Worm (Caenorhabditis elegans) whole organism, L2 larva: ENCODE measurements around the gene scvp-1.

Experiments used
- C34F6.9 ChIP-seq: fragments of 150-350 bp; optimal IDR thresholded peaks from 2 replicates; lab custom pipeline; 2014; ENCODE audit warnings: missing biosample characterization, missing genetic modification characterization
- F13H6.1 ChIP-seq: sonication (generic microtip); optimal IDR thresholded peaks from 2 replicates; lab custom pipeline; 2016; ENCODE audit warnings: missing genetic modification characterization, missing compliant biosample characterization
- R02D3.7 ChIP-seq: fragments of 150-350 bp; optimal IDR thresholded peaks from 2 replicates; lab custom pipeline; 2014; ENCODE audit warnings: missing biosample characterization, missing genetic modification characterization
- ZK546.5 ChIP-seq: sonication (generic microtip); optimal IDR thresholded peaks from 2 replicates; lab custom pipeline; 2017; ENCODE audit warnings: missing biosample characterization, missing genetic modification characterization
- aly-2 ChIP-seq: fragments of 150-350 bp; optimal IDR thresholded peaks from 2 replicates; lab custom pipeline; 2014; ENCODE audit warnings: missing biosample characterization, missing genetic modification characterization
- blmp-1 ChIP-seq: sonication (generic microtip); optimal IDR thresholded peaks from 2 replicates; lab custom pipeline; 2017; ENCODE audit warnings: missing genetic modification characterization, mild to moderate bottlenecking, missing compliant biosample characterization, antibody characterized with exemption, moderate library complexity; ENCODE audit not compliant: insufficient read depth
- ceh-16 ChIP-seq: fragments of 150-350 bp; optimal IDR thresholded peaks from 2 replicates; lab custom pipeline; 2014; ENCODE audit warnings: missing biosample characterization, missing genetic modification characterization
- egl-27 ChIP-seq: sonication (generic microtip); optimal IDR thresholded peaks from 3 replicates; lab custom pipeline; 2017; ENCODE audit warnings: missing biosample characterization, missing genetic modification reagents, missing genetic modification characterization
- elt-1 ChIP-seq: fragments of 150-350 bp; optimal IDR thresholded peaks from 2 replicates; lab custom pipeline; 2014; ENCODE audit warnings: missing biosample characterization, missing genetic modification characterization
- elt-3 ChIP-seq: sonication (generic microtip); optimal IDR thresholded peaks from 2 replicates; lab custom pipeline; 2017; ENCODE audit warnings: missing biosample characterization, missing genetic modification characterization
- lin-11 ChIP-seq: fragments of 150-350 bp; sonication (generic microtip); optimal IDR thresholded peaks from 2 replicates; lab custom pipeline; 2014; ENCODE audit warnings: missing biosample characterization, missing genetic modification characterization, inconsistent platforms, mixed read lengths
- lin-13 ChIP-seq: fragments of 150-350 bp; optimal IDR thresholded peaks from 2 replicates; lab custom pipeline; 2014; ENCODE audit warnings: missing biosample characterization, missing genetic modification reagents, missing genetic modification characterization
- lin-39 ChIP-seq: fragments of 150-350 bp; optimal IDR thresholded peaks from 2 replicates; lab custom pipeline; 2014; ENCODE audit warnings: missing biosample characterization, missing genetic modification reagents, missing genetic modification characterization
- lsy-2 ChIP-seq, 2 experiments: fragments of 150-350 bp in 1 of 2; sonication (generic microtip) in 1 of 2; optimal IDR thresholded peaks; 2 replicates each; lab custom pipeline; 2014 to 2017; ENCODE audit warnings: missing biosample characterization in 2 of 2, missing genetic modification characterization in 2 of 2
- mbf-1 ChIP-seq: sonication (generic microtip); optimal IDR thresholded peaks from 2 replicates; lab custom pipeline; 2017; ENCODE audit warnings: missing biosample characterization, missing genetic modification characterization
- mdl-1 ChIP-seq, 2 experiments: fragments of 150-350 bp in 1 of 2; sonication (generic microtip) in 1 of 2; optimal IDR thresholded peaks; 2 replicates each; lab custom pipeline; 2017; ENCODE audit warnings: missing biosample characterization in 2 of 2, missing genetic modification characterization in 2 of 2
- nhr-11 ChIP-seq: fragments of 150-350 bp; optimal IDR thresholded peaks from 2 replicates; lab custom pipeline; 2014; ENCODE audit warnings: missing biosample characterization, missing genetic modification characterization
- nhr-12 ChIP-seq: fragments of 150-350 bp; optimal IDR thresholded peaks from 2 replicates; lab custom pipeline; 2014; ENCODE audit warnings: missing biosample characterization, missing genetic modification characterization
- nhr-129 ChIP-seq: fragments of 150-350 bp; optimal IDR thresholded peaks from 2 replicates; lab custom pipeline; 2014; ENCODE audit warnings: missing biosample characterization, missing genetic modification characterization
- nhr-21 ChIP-seq: fragments of 150-350 bp; optimal IDR thresholded peaks from 2 replicates; lab custom pipeline; 2014; ENCODE audit warnings: missing biosample characterization, missing genetic modification characterization
- nhr-237 ChIP-seq: fragments of 150-350 bp; optimal IDR thresholded peaks from 2 replicates; lab custom pipeline; 2014; ENCODE audit warnings: missing biosample characterization, missing genetic modification characterization
- nhr-25 ChIP-seq: fragments of 150-350 bp; sonication (generic microtip); optimal IDR thresholded peaks from 3 replicates; lab custom pipeline; 2014; ENCODE audit warnings: missing biosample characterization, missing genetic modification characterization
- nhr-6 ChIP-seq: fragments of 150-350 bp; optimal IDR thresholded peaks from 2 replicates; lab custom pipeline; 2014; ENCODE audit warnings: missing biosample characterization, missing genetic modification characterization
- nhr-77 ChIP-seq: fragments of 150-350 bp; optimal IDR thresholded peaks from 2 replicates; lab custom pipeline; 2014; ENCODE audit warnings: missing biosample characterization, missing genetic modification characterization
- peb-1 ChIP-seq: fragments of 150-350 bp; optimal IDR thresholded peaks from 2 replicates; lab custom pipeline; 2014; ENCODE audit warnings: missing biosample characterization, missing genetic modification characterization
- skn-1 ChIP-seq: sonication (generic microtip); optimal IDR thresholded peaks from 2 replicates; lab custom pipeline; 2017; ENCODE audit warnings: missing biosample characterization, missing genetic modification characterization
- sma-9 ChIP-seq, 2 experiments: fragments of 150-350 bp in 1 of 2; sonication (generic microtip) in 1 of 2; optimal IDR thresholded peaks; 2 replicates each; lab custom pipeline; 2014 to 2016; ENCODE audit warnings: missing genetic modification characterization in 2 of 2, mild to moderate bottlenecking in 1 of 2, missing biosample characterization in 1 of 2, missing compliant biosample characterization in 1 of 2, missing genetic modification reagents in 1 of 2, moderate library complexity in 1 of 2
- snpc-4 ChIP-seq: fragments of 150-350 bp; optimal IDR thresholded peaks from 2 replicates; lab custom pipeline; 2014; ENCODE audit warnings: missing biosample characterization, missing genetic modification characterization
- unc-55 ChIP-seq: fragments of 150-350 bp; sonication (generic microtip); optimal IDR thresholded peaks from 3 replicates; lab custom pipeline; 2014; ENCODE audit warnings: missing biosample characterization, missing genetic modification reagents, missing genetic modification characterization
- unc-62 ChIP-seq: fragments of 150-350 bp; optimal IDR thresholded peaks from 2 replicates; lab custom pipeline; 2014; ENCODE audit warnings: missing biosample characterization, missing genetic modification reagents, missing genetic modification characterization
- ztf-1 ChIP-seq: fragments of 200-800 bp; sonication (Bioruptor generic); conservative IDR thresholded peaks from 2 replicates; pipeline ENCODE4 v1.3.6; 2022; ENCODE audit warnings: missing genetic modification characterization, missing compliant biosample characterization
- ztf-11 ChIP-seq: sonication (generic microtip); optimal IDR thresholded peaks from 2 replicates; lab custom pipeline; 2017; ENCODE audit warnings: missing biosample characterization, missing genetic modification characterization
- ztf-4 ChIP-seq: fragments of 150-350 bp; optimal IDR thresholded peaks from 2 replicates; lab custom pipeline; 2014; ENCODE audit warnings: missing biosample characterization, missing genetic modification characterization

Gene scvp-1

DNA sequence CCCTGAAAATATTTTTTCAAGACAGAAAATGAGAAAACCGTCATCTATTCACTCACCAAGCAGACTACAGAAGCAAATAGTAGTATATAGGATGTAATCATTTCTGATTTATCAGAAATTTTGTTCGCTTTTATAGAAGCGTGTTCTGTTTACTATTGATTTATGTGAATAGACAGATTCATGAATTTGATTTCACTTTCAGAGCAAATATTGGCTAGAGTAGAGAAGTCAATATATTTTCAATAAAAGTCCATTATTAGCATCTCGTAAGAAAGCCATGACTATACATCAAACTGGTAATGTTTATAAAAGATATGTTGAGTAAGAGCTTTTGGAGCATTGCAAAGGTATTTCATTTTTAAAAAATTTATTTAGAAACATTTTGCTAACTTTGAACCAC is at the start of gene scvp-1:
Gene scvp-1, minus strand, starts transcription at position 101 of the 400 bp plus-strand sequence.
- TF ChIP-seq nhr-21 (tag; lab: Kevin White, UChicago) (no peak), nhr-237 (tag; lab: Kevin White, UChicago) (no peak), elt-3 (tag; lab: Kevin White, UChicago) (no peak), R02D3.7 (tag; lab: Kevin White, UChicago) (no peak), lin-39 (tag; lab: Kevin White, UChicago) (no peak), ZK546.5 (tag; lab: Kevin White, UChicago) (no peak), mbf-1 (tag; lab: Kevin White, UChicago) (no peak)

DNA sequence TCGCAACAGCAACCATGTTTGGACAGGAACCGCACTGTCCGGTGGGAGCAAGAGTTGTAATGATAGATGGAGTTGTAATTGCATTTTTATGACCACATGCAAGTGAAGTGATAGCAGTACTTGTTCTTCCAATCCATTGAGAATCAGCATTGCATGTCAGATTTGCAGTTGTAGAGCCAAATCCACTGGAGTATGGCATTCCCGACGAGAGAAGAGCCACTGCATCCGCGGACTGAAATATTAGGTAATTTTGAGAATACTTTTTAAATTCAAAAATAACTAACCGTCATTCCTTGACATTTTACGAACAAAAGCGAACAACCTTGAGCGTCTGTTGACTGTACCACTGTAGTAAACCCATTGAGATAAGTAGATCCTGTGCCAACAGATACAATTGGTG is 44.0 kb upstream of the scvp-1 start:
- TF ChIP-seq ztf-11 (tag; lab: Kevin White, UChicago) = no peak
- TF ChIP-seq nhr-12 (tag; lab: Kevin White, UChicago) = no peak
- no peak for TF ChIP-seq nhr-6
- TF ChIP-seq nhr-237 (tag; lab: Kevin White, UChicago) = no peak
- TF ChIP-seq aly-2 (tag; lab: Kevin White, UChicago) = no peak
- no peak for TF ChIP-seq lsy-2 (tag; optimal IDR thresholded peaks at IDR 0.05; lab: Kevin White, UChicago)
- no peak for TF ChIP-seq peb-1 (tag; lab: Kevin White, UChicago)

DNA sequence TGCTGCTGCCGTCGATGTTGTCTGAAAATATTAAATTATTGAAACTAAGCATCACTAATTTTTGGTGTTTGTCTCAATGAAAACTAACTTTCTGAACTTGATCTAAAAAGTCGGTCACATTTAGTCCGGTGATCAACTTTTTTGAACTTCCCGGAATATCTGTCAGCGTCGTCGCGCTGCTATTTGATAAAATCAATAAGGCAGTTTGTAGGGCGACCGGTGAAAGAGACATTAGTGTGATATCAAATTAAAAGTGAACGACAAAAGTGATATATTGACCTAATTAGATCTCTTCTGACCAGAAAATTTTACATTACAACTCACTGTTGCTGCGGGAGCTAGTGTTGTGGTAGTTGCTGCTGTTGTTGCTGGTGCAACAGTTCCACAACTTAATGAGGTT is 39.8 kb upstream of the scvp-1 start:
- TF ChIP-seq nhr-21 (tag; lab: Kevin White, UChicago) (no peak), peb-1 (tag; lab: Kevin White, UChicago) (no peak), lin-11 (no peak), nhr-129 (tag; lab: Kevin White, UChicago) (no peak), snpc-4 (tag; lab: Kevin White, UChicago) (no peak), nhr-11 (tag; lab: Kevin White, UChicago) (no peak), nhr-77 (tag; lab: Kevin White, UChicago) (no peak), ztf-1 (no peak), egl-27 (tag; lab: Kevin White, UChicago) (no peak), nhr-237 (tag; lab: Kevin White, UChicago) (no peak), lin-39 (tag; lab: Kevin White, UChicago) (no peak)

DNA sequence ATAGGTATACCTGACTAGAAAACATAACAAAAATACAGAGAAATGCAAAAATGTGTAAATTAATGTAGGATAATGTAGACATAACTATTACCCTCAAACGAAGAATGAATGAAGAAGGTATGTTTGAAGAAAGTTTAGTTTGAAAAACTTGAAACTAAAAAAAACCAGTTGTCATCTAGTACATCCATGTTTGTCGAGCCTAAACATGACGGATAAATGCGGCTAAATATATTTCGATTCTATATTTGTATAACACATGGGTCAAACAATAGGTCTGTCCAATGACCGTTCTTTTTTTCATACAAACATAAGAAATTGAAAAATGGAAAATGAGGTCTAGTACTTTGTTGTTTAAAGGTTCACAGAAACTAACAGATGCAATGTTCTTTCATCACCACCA is 39.0 kb upstream of the scvp-1 start, which contains the start of gene F17C11.22:
Gene F17C11.22, minus strand, starts transcription at position 101 of the 400 bp plus-strand sequence.
- TF ChIP-seq nhr-129 (tag; lab: Kevin White, UChicago) = no peak
- no peak for TF ChIP-seq unc-55 (GFP tag; lab: Kevin White, UChicago)
- TF ChIP-seq mdl-1 (tag; optimal IDR thresholded peaks at IDR 0.05; lab: Kevin White, UChicago) = no peak
- TF ChIP-seq peb-1 (tag; lab: Kevin White, UChicago) = no peak
- no peak for TF ChIP-seq mbf-1 (tag; lab: Kevin White, UChicago)
- no peak for TF ChIP-seq lsy-2 (tag; optimal IDR thresholded peaks at IDR 0.05; lab: Kevin White, UChicago)
- TF ChIP-seq aly-2 (tag; lab: Kevin White, UChicago) = no peak
- no peak for TF ChIP-seq nhr-11 (tag; lab: Kevin White, UChicago)
- no peak for TF ChIP-seq nhr-25 (tag; lab: Kevin White, UChicago)
- no peak for TF ChIP-seq ztf-4 (tag; lab: Kevin White, UChicago)
- TF ChIP-seq F13H6.1 = no peak
- TF ChIP-seq skn-1 (tag; lab: Kevin White, UChicago) = no peak
- TF ChIP-seq lin-11 = no peak
- TF ChIP-seq lin-13 = no peak
- no peak for TF ChIP-seq ztf-11 (tag; lab: Kevin White, UChicago)
- TF ChIP-seq elt-1 (tag; lab: Kevin White, UChicago) = no peak
- no peak for TF ChIP-seq C34F6.9 (tag; lab: Kevin White, UChicago)
- TF ChIP-seq ceh-16 (tag; lab: Kevin White, UChicago) = no peak

DNA sequence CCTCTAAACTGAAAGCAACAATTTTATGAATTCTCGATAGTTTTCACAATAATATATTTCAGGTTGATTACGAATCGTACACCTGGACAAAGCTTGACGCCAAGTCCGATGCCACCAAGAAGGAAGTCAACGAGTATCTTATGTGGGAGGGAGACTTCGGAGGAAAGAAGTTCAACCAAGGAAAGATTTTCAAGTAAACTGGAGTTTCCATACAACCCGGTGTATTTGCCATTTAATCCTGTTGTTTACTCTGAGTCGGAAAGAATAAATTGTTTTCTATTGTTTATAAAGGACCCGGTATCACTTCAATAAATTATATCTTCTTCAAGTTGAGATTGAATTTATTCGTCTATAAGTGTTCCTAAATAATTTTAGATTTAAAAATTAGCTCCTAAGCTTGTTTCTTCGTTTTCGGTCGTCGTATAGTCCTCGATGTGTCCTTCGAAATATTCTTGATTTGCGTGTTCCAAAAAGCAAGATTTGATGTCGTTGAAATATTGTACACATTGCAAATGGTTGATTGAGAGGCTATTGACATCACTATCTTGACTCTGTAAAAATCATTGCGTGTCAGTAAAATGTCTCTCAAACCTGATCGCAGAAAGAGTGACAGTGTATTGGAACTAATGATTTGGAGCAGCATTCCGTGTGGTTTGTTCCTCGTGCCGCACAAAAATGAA is 36.6 kb upstream of the scvp-1 start:
- no peak for TF ChIP-seq elt-1 (tag; lab: Kevin White, UChicago)
- TF ChIP-seq C34F6.9 (tag; lab: Kevin White, UChicago) = no peak
- TF ChIP-seq lin-13 = no peak
- TF ChIP-seq unc-62 = no peak
- TF ChIP-seq egl-27 (tag; lab: Kevin White, UChicago) = no peak
- TF ChIP-seq blmp-1 = no peak
- TF ChIP-seq sma-9 (GFP tag; optimal IDR thresholded peaks at IDR 0.05; lab: Kevin White, UChicago) = no peak
- TF ChIP-seq sma-9 (tag; optimal IDR thresholded peaks at IDR 0.05; lab: Kevin White, UChicago) = no peak
- TF ChIP-seq ceh-16 (tag; lab: Kevin White, UChicago) = no peak
- no peak for TF ChIP-seq nhr-25 (tag; lab: Kevin White, UChicago)
- no peak for TF ChIP-seq nhr-11 (tag; lab: Kevin White, UChicago)
- TF ChIP-seq ztf-4 (tag; lab: Kevin White, UChicago) = no peak
